Worm (Caenorhabditis elegans): Measurements from ENCODE around the gene try-5.

The try-5 gene

ce11 chrV:9343629-9344624, 2.9 kb upstream of the try-5 start, which contains the start of gene tos-1:
tos-1 (minus strand) TSS chrV:9344203.
- TF ChIP-seq unc-86 (tag; optimal IDR thresholded peaks at IDR 0.05): peak; percentile 100
- peak; percentile 99 for TF ChIP-seq nhr-90 (tag; optimal IDR thresholded peaks at IDR 0.05; ENCODE audit: poor library complexity)
- TF ChIP-seq sptf-1 (tag; optimal IDR thresholded peaks at IDR 0.05): no peak
- TF ChIP-seq fos-1 (tag; optimal IDR thresholded peaks at IDR 0.05): peak; percentile 90
- TF ChIP-seq fkh-4 (tag; optimal IDR thresholded peaks at IDR 0.05; ENCODE audit: borderline replicate concordance): peak; percentile 92
- TF ChIP-seq blmp-1 (tag; optimal IDR thresholded peaks at IDR 0.05): peak; percentile 72
- peak; percentile 71 for TF ChIP-seq nhr-12 (tag; optimal IDR thresholded peaks at IDR 0.05)
- peak; percentile 99 for TF ChIP-seq tbx-2 (tag; optimal IDR thresholded peaks at IDR 0.05)
- peak; percentile 100 for TF ChIP-seq snu-23 (GFP tag; optimal IDR thresholded peaks at IDR 0.05)
- TF ChIP-seq ceh-88 (GFP tag; IDR thresholded peaks at IDR 0.05): peak; percentile 99
- peak; percentile 86 for TF ChIP-seq lin-39 (tag; optimal IDR thresholded peaks at IDR 0.05)
- TF ChIP-seq F16B12.6 (tag; optimal IDR thresholded peaks at IDR 0.05): no peak
- TF ChIP-seq Y116A8C.19 (tag; optimal IDR thresholded peaks at IDR 0.05; ENCODE audit: borderline replicate concordance): peak; percentile 44
- TF ChIP-seq unc-130 (tag; optimal IDR thresholded peaks at IDR 0.05): peak; percentile 69
- peak; percentile 95 for TF ChIP-seq hpl-2 (GFP tag; optimal IDR thresholded peaks at IDR 0.05)
- peak; percentile 90 to 92 for TF ChIP-seq efl-1 (optimal IDR thresholded peaks at IDR 0.05)
- TF ChIP-seq efl-1 (GFP tag; optimal IDR thresholded peaks at IDR 0.05 in 1 of 2): peak; percentile 78 to 99
- TF ChIP-seq ztf-4 (tag; optimal IDR thresholded peaks at IDR 0.05): peak; percentile 95
- TF ChIP-seq lin-13 (GFP tag; optimal IDR thresholded peaks at IDR 0.05): peak; percentile 85
- TF ChIP-seq mdl-1 (tag; optimal IDR thresholded peaks at IDR 0.05): peak; percentile 91 to 97
- TF ChIP-seq swsn-7 (tag; optimal IDR thresholded peaks at IDR 0.05): peak; percentile 100
- TF ChIP-seq egl-27 (tag; optimal IDR thresholded peaks at IDR 0.05): peak; percentile 82 to 95
- TF ChIP-seq xbp-1 (tag; optimal IDR thresholded peaks at IDR 0.05): peak; percentile 99
- peak; percentile 99 for TF ChIP-seq isw-1 (GFP tag; IDR thresholded peaks at IDR 0.05)
- TF ChIP-seq ceh-63 (GFP tag; optimal IDR thresholded peaks at IDR 0.05): peak; percentile 48
- TF ChIP-seq fkh-8 (tag; optimal IDR thresholded peaks at IDR 0.05): peak; percentile 100
- peak; percentile 100 for TF ChIP-seq nhr-47 (tag; optimal IDR thresholded peaks at IDR 0.05)
- TF ChIP-seq jun-1 (tag; optimal IDR thresholded peaks at IDR 0.05): peak; percentile 99
- TF ChIP-seq egl-13 (tag; optimal IDR thresholded peaks at IDR 0.05): peak; percentile 99
- TF ChIP-seq mep-1 (tag; optimal IDR thresholded peaks at IDR 0.05): peak; percentile 94
- peak; percentile 94 for TF ChIP-seq ceh-8 (GFP tag; optimal IDR thresholded peaks at IDR 0.05)
- TF ChIP-seq alr-1 (tag; optimal IDR thresholded peaks at IDR 0.05; ENCODE audit: borderline replicate concordance): no peak
- peak; percentile 82 for TF ChIP-seq rnt-1 (tag; optimal IDR thresholded peaks at IDR 0.05)
- peak; percentile 100 for TF ChIP-seq lin-14 (GFP tag; optimal IDR thresholded peaks at IDR 0.05)
- peak; percentile 72 for TF ChIP-seq nhr-28 (tag; optimal IDR thresholded peaks at IDR 0.05)
- TF ChIP-seq hlh-4 (tag; optimal IDR thresholded peaks at IDR 0.05): peak; percentile 73
- TF ChIP-seq dsc-1 (tag; optimal IDR thresholded peaks at IDR 0.05): peak; percentile 100
- TF ChIP-seq ama-1 (optimal IDR thresholded peaks at IDR 0.05): peak; percentile 99
- TF ChIP-seq ztf-11 (tag; optimal IDR thresholded peaks at IDR 0.05): peak in 1 of 2 experiments; percentile 96
- no peak for TF ChIP-seq hlh-17 (GFP tag; optimal IDR thresholded peaks at IDR 0.05; ENCODE audit: borderline replicate concordance)
- peak; percentile 78 to 85 (median 80) for TF ChIP-seq dpl-1 (GFP tag; optimal IDR thresholded peaks at IDR 0.05)
- TF ChIP-seq zag-1 (tag; optimal IDR thresholded peaks at IDR 0.05): peak; percentile 86
- peak; percentile 98 for TF ChIP-seq elt-2 (tag; optimal IDR thresholded peaks at IDR 0.05)
- no peak for TF ChIP-seq unc-30 (tag; optimal IDR thresholded peaks at IDR 0.05)
- TF ChIP-seq pag-3 (tag; optimal IDR thresholded peaks at IDR 0.05; ENCODE audit: borderline replicate concordance, insufficient read depth): peak; percentile 7
- peak; percentile 73 for TF ChIP-seq snpc-4 (tag; optimal IDR thresholded peaks at IDR 0.05)
- TF ChIP-seq nhr-84 (tag; optimal IDR thresholded peaks at IDR 0.05): peak; percentile 71
- no peak for TF ChIP-seq ces-1 (GFP tag; optimal IDR thresholded peaks at IDR 0.05)
- peak; percentile 89 to 96 for TF ChIP-seq lsy-2 (tag; optimal IDR thresholded peaks at IDR 0.05)
- TF ChIP-seq skn-1 (tag; optimal IDR thresholded peaks at IDR 0.05): peak; percentile 69

All from whole organism, L1 larva.